Worm (Caenorhabditis elegans) whole organism, mixed stage, embryonic: Measurements from ENCODE around the gene C26B9.1.

ENCODE experiments used
- elt-3 ChIP-seq: fragments of 150-350 bp; optimal IDR thresholded peaks from 2 replicates; lab custom pipeline; 2014; ENCODE audit warnings: missing biosample characterization, missing genetic modification characterization
- snpc-4 ChIP-seq: fragments of 150-350 bp; optimal IDR thresholded peaks from 2 replicates; lab custom pipeline; 2014; ENCODE audit warnings: missing biosample characterization, missing genetic modification characterization

ce11 chrX:5344287-5344686, at the start of gene C26B9.1:
- TF ChIP-seq snpc-4 (tag; lab: Kevin White, UChicago) (no peak), elt-3 (no peak)
